Worm (Caenorhabditis elegans) whole organism, L4/young adult: ENCODE results near the gene trmt-10C.2.

Source experiments
- W03F9.2 ChIP-seq: fragments of 150-350 bp; optimal IDR thresholded peaks from 2 replicates; lab custom pipeline; 2014; ENCODE audit warnings: missing biosample characterization, missing genetic modification characterization
- dao-5 ChIP-seq: sonication (generic microtip); optimal IDR thresholded peaks from 2 replicates; lab custom pipeline; 2016; ENCODE audit warnings: missing genotype, missing genetic modification characterization, moderate library complexity, missing compliant biosample characterization

- TF ChIP-seq W03F9.2 (no peak), dao-5 (no peak)
These were observed 42.3 kb upstream of the trmt-10C.2 start for ce11 chrIII:6303787-6304186.
